Fruit fly (Drosophila melanogaster) whole organism, embryonic: ENCODE measurements around the gene Pde6.

ENCODE experiments used
- CG10462 ChIP-seq: fragments of 200-800 bp; sonication (Bioruptor generic); optimal IDR thresholded peaks from 2 replicates; lab custom pipeline; 2016; ENCODE audit warnings: missing biosample characterization, missing genetic modification characterization
- CG10543 ChIP-seq: fragments of 200-800 bp; sonication (Bioruptor generic); optimal IDR thresholded peaks from 3 replicates; lab custom pipeline; 2017; ENCODE audit warnings: missing biosample characterization, mild to moderate bottlenecking, missing genetic modification characterization, moderate library complexity
- CG11456 ChIP-seq: fragments of 200-800 bp; sonication (Bioruptor generic); IDR thresholded peaks from 3 replicates; pipeline ENCODE4 v1.3.6; 2022; ENCODE audit warnings: missing biosample characterization, missing genetic modification characterization
- CG12744 ChIP-seq: fragments of 200-800 bp; sonication (Bioruptor generic); optimal IDR thresholded peaks from 2 replicates; lab custom pipeline; 2016; ENCODE audit warnings: missing biosample characterization, missing genetic modification characterization
- CG13894 ChIP-seq: fragments of 200-800 bp; sonication (Bioruptor generic); optimal IDR thresholded peaks from 3 replicates; lab custom pipeline; 2018; ENCODE audit warnings: missing biosample characterization, mild to moderate bottlenecking, missing genetic modification characterization, moderate library complexity
- CG1529 ChIP-seq: fragments of 200-800 bp; sonication (Bioruptor generic); optimal IDR thresholded peaks from 3 replicates; lab custom pipeline; 2018; ENCODE audit warnings: missing biosample characterization, missing genetic modification characterization
- CG15696 ChIP-seq: fragments of 200-800 bp; sonication (Bioruptor generic); optimal IDR thresholded peaks from 2 replicates; lab custom pipeline; 2019; ENCODE audit warnings: missing biosample characterization, mild to moderate bottlenecking, missing genetic modification characterization, moderate library complexity
- CG16815 ChIP-seq: fragments of 200-800 bp; sonication (Bioruptor generic); optimal IDR thresholded peaks from 3 replicates; lab custom pipeline; 2017; ENCODE audit warnings: missing biosample characterization, mild to moderate bottlenecking, missing genetic modification characterization
- CG3065 ChIP-seq: fragments of 200-800 bp; sonication (Bioruptor generic); optimal IDR thresholded peaks from 2 replicates; lab custom pipeline; 2016; ENCODE audit warnings: missing biosample characterization, missing genetic modification characterization
- CG42726 ChIP-seq: fragments of 200-800 bp; sonication (Bioruptor generic); IDR thresholded peaks from 2 replicates; pipeline ENCODE4 v1.3.6; 2022; ENCODE audit warnings: missing biosample characterization, missing genetic modification characterization; ENCODE audit not compliant: partially characterized antibody
- CG4404 ChIP-seq: fragments of 200-800 bp; sonication (Bioruptor generic); IDR thresholded peaks from 2 replicates; pipeline ENCODE4 v1.3.6; 2022; ENCODE audit warnings: missing biosample characterization, missing genetic modification characterization
- CG4707 ChIP-seq: fragments of 200-800 bp; sonication (Bioruptor generic); optimal IDR thresholded peaks from 2 replicates; lab custom pipeline; 2018; ENCODE audit warnings: missing biosample characterization, mild to moderate bottlenecking, missing genetic modification characterization, moderate library complexity
- CG4820 ChIP-seq: fragments of 200-800 bp; sonication (Bioruptor generic); optimal IDR thresholded peaks from 3 replicates; lab custom pipeline; 2016; ENCODE audit warnings: missing biosample characterization, missing genetic modification characterization
- CG6813 ChIP-seq: fragments of 200-800 bp; sonication (Bioruptor generic); optimal IDR thresholded peaks from 2 replicates; lab custom pipeline; 2017; ENCODE audit warnings: missing biosample characterization, missing genetic modification characterization, mild to moderate bottlenecking, moderate library complexity, missing genetic modification reagents
- CG7271 ChIP-seq: fragments of 200-800 bp; sonication (Bioruptor generic); optimal IDR thresholded peaks from 2 replicates; lab custom pipeline; 2018; ENCODE audit warnings: missing biosample characterization, mild to moderate bottlenecking, missing genetic modification characterization, moderate library complexity
- CG7987 ChIP-seq: fragments of 200-800 bp; sonication (Bioruptor generic); optimal IDR thresholded peaks from 2 replicates; lab custom pipeline; 2018; ENCODE audit warnings: missing biosample characterization, mild to moderate bottlenecking, missing genetic modification characterization, moderate library complexity
- CG9727 ChIP-seq: fragments of 200-800 bp; sonication (Bioruptor generic); optimal IDR thresholded peaks from 3 replicates; lab custom pipeline; 2017; ENCODE audit warnings: missing biosample characterization, mild to moderate bottlenecking, missing genetic modification characterization
- CG9876 ChIP-seq: fragments of 200-800 bp; sonication (Bioruptor generic); optimal IDR thresholded peaks from 2 replicates; lab custom pipeline; 2016; ENCODE audit warnings: missing biosample characterization, missing genetic modification characterization
- Camta ChIP-seq: fragments of 200-800 bp; sonication (Bioruptor generic); optimal IDR thresholded peaks from 2 replicates; lab custom pipeline; 2016; ENCODE audit warnings: missing biosample characterization, missing genetic modification characterization
- Dad ChIP-seq: fragments of 200-800 bp; sonication (Bioruptor generic); optimal IDR thresholded peaks from 3 replicates; lab custom pipeline; 2016; ENCODE audit warnings: missing biosample characterization, missing genetic modification characterization
- Dll ChIP-seq: fragments of 200-800 bp; sonication (Bioruptor generic); IDR thresholded peaks from 4 replicates; pipeline ENCODE4 v1.3.6; 2022; ENCODE audit warnings: missing biosample characterization, missing genetic modification characterization; ENCODE audit not compliant: partially characterized antibody
- E2f2 ChIP-seq: fragments of 200-800 bp; sonication (Bioruptor generic); IDR thresholded peaks from 2 replicates; pipeline ENCODE4 v1.3.6; 2022; ENCODE audit warnings: missing biosample characterization, missing genetic modification characterization
- Hmx ChIP-seq: fragments of 200-800 bp; sonication (Bioruptor generic); optimal IDR thresholded peaks from 2 replicates; lab custom pipeline; 2016; ENCODE audit warnings: missing biosample characterization, missing genetic modification characterization
- Hr3 ChIP-seq: fragments of 200-800 bp; sonication (Bioruptor generic); optimal IDR thresholded peaks from 3 replicates; lab custom pipeline; 2016; ENCODE audit warnings: missing biosample characterization, missing genetic modification characterization
- Hr39 ChIP-seq: fragments of >200 bp; optimal IDR thresholded peaks from 2 replicates; lab custom pipeline; 2017
- MTF-1 ChIP-seq: fragments of 200-800 bp; sonication (Bioruptor generic); optimal IDR thresholded peaks from 2 replicates; lab custom pipeline; 2018; ENCODE audit warnings: missing biosample characterization, mild to moderate bottlenecking, missing genetic modification characterization, borderline replicate concordance
- Mrtf ChIP-seq: fragments of 200-800 bp; sonication (Bioruptor generic); IDR thresholded peaks from 3 replicates; pipeline ENCODE4 v1.3.6; 2022; ENCODE audit warnings: missing biosample characterization, missing genetic modification characterization
- Six4 ChIP-seq: fragments of 200-800 bp; sonication (Bioruptor generic); optimal IDR thresholded peaks from 2 replicates; lab custom pipeline; 2016; ENCODE audit warnings: missing biosample characterization, missing genetic modification characterization
- ab ChIP-seq: fragments of 200-800 bp; sonication (Bioruptor generic); optimal IDR thresholded peaks from 2 replicates; lab custom pipeline; 2016; ENCODE audit warnings: missing biosample characterization, missing genetic modification characterization
- abd-A ChIP-seq: fragments of 200-800 bp; sonication (Bioruptor generic); optimal IDR thresholded peaks from 3 replicates; lab custom pipeline; 2019; ENCODE audit warnings: missing biosample characterization, mild to moderate bottlenecking, missing genetic modification characterization, moderate library complexity
- ac ChIP-seq: fragments of 200-800 bp; sonication (Bioruptor generic); optimal IDR thresholded peaks from 3 replicates; lab custom pipeline; 2017; ENCODE audit warnings: missing biosample characterization, mild to moderate bottlenecking, missing genetic modification characterization
- aop ChIP-seq: fragments of 200-800 bp; sonication (Bioruptor generic); IDR thresholded peaks from 2 replicates; pipeline ENCODE4 v1.3.6; 2022; ENCODE audit warnings: missing biosample characterization, missing genetic modification characterization
- ase ChIP-seq: fragments of 200-800 bp; sonication (Bioruptor generic); IDR thresholded peaks from 3 replicates; pipeline ENCODE4 v1.3.6; 2022; ENCODE audit warnings: missing biosample characterization, missing genetic modification characterization
- cato ChIP-seq: fragments of 200-800 bp; sonication (Bioruptor generic); optimal IDR thresholded peaks from 2 replicates; lab custom pipeline; 2016; ENCODE audit warnings: missing biosample characterization, missing genetic modification characterization, borderline replicate concordance
- gsb ChIP-seq: fragments of 200-800 bp; sonication (Bioruptor generic); IDR thresholded peaks from 2 replicates; pipeline ENCODE4 v1.3.6; 2022; ENCODE audit warnings: missing biosample characterization, missing genetic modification characterization
- hth ChIP-seq: fragments of >200 bp; optimal IDR thresholded peaks from 2 replicates; lab custom pipeline; 2017; ENCODE audit warnings: inconsistent platforms
- inv ChIP-seq: fragments of 200-800 bp; sonication (Bioruptor generic); IDR thresholded peaks from 2 replicates; pipeline ENCODE4 v1.3.6; 2022; ENCODE audit warnings: missing biosample characterization, missing genetic modification characterization; ENCODE audit not compliant: partially characterized antibody
- lab ChIP-seq: fragments of 200-800 bp; sonication (Bioruptor generic); optimal IDR thresholded peaks from 3 replicates; lab custom pipeline; 2017; ENCODE audit warnings: missing biosample characterization, missing genetic modification characterization, mild to moderate bottlenecking, moderate library complexity, missing genetic modification reagents
- lbe ChIP-seq: fragments of 200-800 bp; sonication (Bioruptor generic); optimal IDR thresholded peaks from 2 replicates; lab custom pipeline; 2016; ENCODE audit warnings: missing biosample characterization, mild to moderate bottlenecking, missing genetic modification characterization
- pnt ChIP-seq: fragments of 200-800 bp; sonication (Bioruptor generic); optimal IDR thresholded peaks from 3 replicates; lab custom pipeline; 2016; ENCODE audit warnings: missing biosample characterization, missing genetic modification characterization
- repo ChIP-seq: fragments of 200-800 bp; sonication (Bioruptor generic); optimal IDR thresholded peaks from 2 replicates; lab custom pipeline; 2016; ENCODE audit warnings: missing biosample characterization, missing genetic modification characterization
- sob ChIP-seq: fragments of 200-800 bp; sonication (Bioruptor generic); IDR thresholded peaks from 2 replicates; pipeline ENCODE4 v1.3.6; 2022; ENCODE audit warnings: missing biosample characterization, missing genetic modification characterization
- tio ChIP-seq: fragments of 200-800 bp; sonication (Bioruptor generic); optimal IDR thresholded peaks from 2 replicates; lab custom pipeline; 2017; ENCODE audit warnings: missing biosample characterization, missing genetic modification characterization, inconsistent platforms
- tll ChIP-seq, 2 experiments: fragments of 200-800 bp in 1 of 2; fragments of >200 bp in 1 of 2; sonication (Bioruptor generic) in 1 of 2; optimal IDR thresholded peaks; 2 replicates each; lab custom pipeline; 2017 to 2019; ENCODE audit warnings: missing biosample characterization in 2 of 2, missing genetic modification characterization in 2 of 2, mild to moderate bottlenecking in 1 of 2, moderate library complexity in 1 of 2
- unc-4 ChIP-seq: fragments of 200-800 bp; sonication (Bioruptor generic); IDR thresholded peaks from 2 replicates; pipeline ENCODE4 v1.3.6; 2022; ENCODE audit warnings: missing biosample characterization, missing genetic modification characterization; ENCODE audit not compliant: partially characterized antibody
- zen ChIP-seq: fragments of 200-800 bp; sonication (Bioruptor generic); optimal IDR thresholded peaks from 3 replicates; lab custom pipeline; 2018; ENCODE audit warnings: missing biosample characterization, mild to moderate bottlenecking, missing genetic modification characterization, moderate library complexity
- zfh1 ChIP-seq: fragments of 200-800 bp; sonication (Bioruptor generic); IDR thresholded peaks from 3 replicates; pipeline ENCODE4 v1.3.6; 2022; ENCODE audit warnings: missing biosample characterization, missing genetic modification characterization

The Pde6 gene

DNA sequence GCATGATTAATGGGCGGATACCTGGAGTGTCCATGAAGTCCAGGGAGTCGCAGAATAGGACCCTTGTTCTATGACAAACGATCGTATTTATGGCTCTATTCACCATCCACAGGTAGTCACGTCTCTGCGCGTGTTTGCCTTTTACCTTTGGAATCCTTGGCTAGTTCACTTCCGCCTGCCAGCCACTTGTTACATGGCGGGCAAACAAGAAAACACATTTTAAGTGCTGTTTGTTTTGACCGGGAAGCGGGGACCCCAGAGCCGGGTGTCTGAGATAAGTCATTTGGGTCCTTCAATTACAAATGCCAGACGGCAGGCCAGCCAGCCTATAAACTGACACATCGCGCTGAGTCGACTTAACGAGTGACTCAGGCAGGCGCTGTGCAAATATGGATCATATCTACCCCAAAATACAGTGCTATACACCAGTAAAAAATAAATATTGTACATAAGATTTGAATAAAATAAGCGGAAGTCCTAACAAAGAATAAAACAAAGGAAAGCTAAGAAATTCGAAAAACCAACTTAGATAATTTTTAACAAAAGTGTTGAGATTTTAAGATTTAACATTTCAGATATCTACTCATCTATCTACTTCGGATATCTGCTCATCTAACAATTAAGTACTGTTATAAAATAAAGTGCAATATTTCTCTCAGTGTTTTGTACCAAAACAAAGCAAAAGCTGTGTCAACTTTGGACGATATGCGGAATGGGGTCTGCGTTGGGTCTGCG, 73.4 kb downstream of the Pde6 start (continued):
- TF ChIP-seq Hr3 (no peak), sob (no peak), zen (peak; percentile 88), CG10462 (GFP tag; lab: Kevin White, UChicago) (no peak), tio (GFP tag; lab: Kevin White, UChicago) (no peak), lbe (GFP tag; lab: Kevin White, UChicago) (no peak), CG1529 (no peak), CG12744 (GFP tag; lab: Kevin White, UChicago) (no peak), Dll (no peak), gsb (GFP tag; lab: Robert Waterston, UW) (no peak), hth (lab: Kevin White, UChicago) (no peak), lab (GFP tag; lab: Kevin White, UChicago) (no peak), CG10543 (GFP tag; lab: Kevin White, UChicago) (no peak), cato (GFP tag; lab: Kevin White, UChicago) (no peak), repo (no peak), Hmx (GFP tag; lab: Kevin White, UChicago) (no peak), ab (GFP tag; lab: Kevin White, UChicago) (no peak), CG6813 (GFP tag; lab: Kevin White, UChicago) (peak; percentile 26), tll (GFP tag; optimal IDR thresholded peaks at IDR 0.05; lab: Kevin White, UChicago) (peak in 1 of 2 experiments; percentile 99), CG16815 (GFP tag; lab: Kevin White, UChicago) (no peak), CG13894 (tag; lab: Kevin White, UChicago) (no peak), MTF-1 (GFP tag; lab: Kevin White, UChicago) (no peak), pnt (GFP tag; lab: Kevin White, UChicago) (no peak), Hr39 (no peak), inv (GFP tag; lab: Robert Waterston, UW) (no peak), Dad (GFP tag; lab: Kevin White, UChicago) (no peak), CG11456 (GFP tag; lab: Robert Waterston, UW) (no peak), Camta (no peak), zfh1 (peak; percentile 35; the same call in 1 of the 3 replicates), CG9727 (GFP tag; lab: Kevin White, UChicago) (peak; percentile 31), CG7987 (GFP tag; lab: Kevin White, UChicago) (no peak), unc-4 (GFP tag; lab: Robert Waterston, UW) (no peak), Six4 (GFP tag; lab: Kevin White, UChicago) (no peak), ase (GFP tag; lab: Robert Waterston, UW) (no peak), CG4404 (no peak), CG3065 (GFP tag; lab: Kevin White, UChicago) (no peak), abd-A (tag; lab: Kevin White, UChicago) (no peak), aop (GFP tag; lab: Robert Waterston, UW) (0 out of 2 replicates have a peak, but pooled peaks have one; percentile 16), CG9876 (GFP tag; lab: Kevin White, UChicago) (no peak), CG4820 (GFP tag; lab: Kevin White, UChicago) (no peak), CG42726 (GFP tag; lab: Robert Waterston, UW) (no peak), CG15696 (peak; percentile 72), CG7271 (tag; lab: Kevin White, UChicago) (peak; percentile 35), ac (peak; percentile 47), Mrtf (GFP tag; lab: Robert Waterston, UW) (no peak), CG4707 (GFP tag; lab: Kevin White, UChicago) (no peak), E2f2 (GFP tag; lab: Robert Waterston, UW) (no peak)
- TF ChIP-seq, all 482 proteins: peak for 22
